Worm (Caenorhabditis elegans): ENCODE measurements around the gene lyst-1.
A peak's percentile ranks its signal among the peaks of the same experiment; 100 is the strongest.

Gene lyst-1

DNA sequence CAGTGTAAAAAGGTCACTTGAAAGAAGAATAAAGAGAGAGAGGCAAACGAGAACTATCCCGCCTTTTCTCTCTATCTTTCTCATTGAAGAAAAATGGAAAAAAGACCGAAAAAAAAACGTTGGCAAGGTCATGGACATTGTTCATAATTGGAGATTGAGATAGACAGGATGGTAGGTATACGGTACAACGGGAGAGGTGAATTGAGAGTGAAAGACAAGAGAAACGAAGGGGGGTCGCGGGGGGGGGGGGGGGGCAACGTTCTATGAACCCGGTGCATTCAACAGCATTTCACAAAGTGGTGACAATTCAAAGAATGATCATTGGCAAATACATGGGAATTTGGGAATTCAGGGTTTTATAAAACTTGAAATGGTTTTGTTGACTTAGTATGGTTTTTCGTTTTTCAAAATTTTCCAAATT is 35.9 kb upstream of the lyst-1 start (continued):
- TF ChIP-seq xbp-1 (tag; optimal IDR thresholded peaks at IDR 0.05) (no peak), C16A3.4 (tag; optimal IDR thresholded peaks at IDR 0.05) (no peak), dsc-1 (tag; optimal IDR thresholded peaks at IDR 0.05) (no peak), elt-2 (tag; optimal IDR thresholded peaks at IDR 0.05) (peak; percentile 30), efl-3 (GFP tag; optimal IDR thresholded peaks at IDR 0.05) (no peak), nhr-20 (tag; optimal IDR thresholded peaks at IDR 0.05) (peak; percentile 8)

DNA sequence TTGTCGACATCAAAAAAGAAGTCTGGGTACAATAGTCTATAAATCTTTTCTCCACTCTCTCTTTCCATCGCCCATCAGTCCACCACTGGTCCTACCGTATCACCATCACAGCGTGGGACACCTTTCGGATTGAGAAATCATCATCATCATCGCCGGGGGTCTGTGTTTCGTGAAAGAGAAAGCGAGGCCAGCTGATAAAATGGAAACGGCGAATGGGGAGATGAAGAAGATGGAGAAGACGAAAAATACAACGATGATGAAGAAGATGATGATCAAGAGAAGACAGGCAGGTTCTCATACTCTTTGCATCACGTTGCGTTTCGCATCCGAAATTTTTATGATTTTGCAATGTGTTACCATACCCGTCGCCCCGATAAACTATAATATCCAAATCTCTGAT is 35.4 kb upstream of the lyst-1 start:
- TF ChIP-seq jun-1 (tag; optimal IDR thresholded peaks at IDR 0.05), result no peak
- no peak for TF ChIP-seq aly-2 (tag; optimal IDR thresholded peaks at IDR 0.05)
- TF ChIP-seq fkh-4 (tag; optimal IDR thresholded peaks at IDR 0.05; ENCODE audit: borderline replicate concordance), result no peak
- peak; percentile 61 for TF ChIP-seq nhr-71 (tag; optimal IDR thresholded peaks at IDR 0.05)
- TF ChIP-seq ztf-4 (tag; optimal IDR thresholded peaks at IDR 0.05), result peak; percentile 50
- TF ChIP-seq nhr-28 (tag; optimal IDR thresholded peaks at IDR 0.05), result no peak
- TF ChIP-seq efl-3 (GFP tag; optimal IDR thresholded peaks at IDR 0.05), result no peak
- TF ChIP-seq nhr-77 (tag; optimal IDR thresholded peaks at IDR 0.05), result no peak
- no peak for TF ChIP-seq nhr-76 (tag; optimal IDR thresholded peaks at IDR 0.05)
- no peak for TF ChIP-seq vab-15 (tag; optimal IDR thresholded peaks at IDR 0.05)
- no peak for TF ChIP-seq pqm-1 (tag; optimal IDR thresholded peaks at IDR 0.05)
- TF ChIP-seq sox-4 (tag; optimal IDR thresholded peaks at IDR 0.05), result no peak
- TF ChIP-seq mdl-1 (tag; optimal IDR thresholded peaks at IDR 0.05), result peak in 1 of 2 experiments; percentile 24
- peak; percentile 2 for TF ChIP-seq nhr-47 (tag; optimal IDR thresholded peaks at IDR 0.05)
- TF ChIP-seq unc-62 (GFP tag; optimal IDR thresholded peaks at IDR 0.05), result no peak
- TF ChIP-seq ceh-82 (tag; optimal IDR thresholded peaks at IDR 0.05), result no peak
- TF ChIP-seq snu-23 (GFP tag; optimal IDR thresholded peaks at IDR 0.05), result peak; percentile 52
- no peak for TF ChIP-seq unc-98 (GFP tag; IDR thresholded peaks at IDR 0.05)
- TF ChIP-seq nhr-12 (tag; optimal IDR thresholded peaks at IDR 0.05), result no peak
- no peak for TF ChIP-seq fkh-8 (tag; optimal IDR thresholded peaks at IDR 0.05)
- no peak for TF ChIP-seq ama-1 (optimal IDR thresholded peaks at IDR 0.05)
- TF ChIP-seq unc-86 (tag; optimal IDR thresholded peaks at IDR 0.05), result no peak
- TF ChIP-seq ceh-90 (tag; optimal IDR thresholded peaks at IDR 0.05), result no peak
- no peak for TF ChIP-seq aha-1 (tag; optimal IDR thresholded peaks at IDR 0.05)
- no peak for TF ChIP-seq xbp-1 (tag; optimal IDR thresholded peaks at IDR 0.05)
- no peak for TF ChIP-seq alr-1 (tag; optimal IDR thresholded peaks at IDR 0.05; ENCODE audit: borderline replicate concordance)
- no peak for TF ChIP-seq ces-1 (GFP tag; optimal IDR thresholded peaks at IDR 0.05)
- no peak for TF ChIP-seq elt-2 (tag; optimal IDR thresholded peaks at IDR 0.05)
- no peak for TF ChIP-seq Y116A8C.19 (tag; optimal IDR thresholded peaks at IDR 0.05; ENCODE audit: borderline replicate concordance)
- no peak for TF ChIP-seq C16A3.4 (tag; optimal IDR thresholded peaks at IDR 0.05)
- no peak for TF ChIP-seq C04F5.9 (tag; optimal IDR thresholded peaks at IDR 0.05)
- no peak for TF ChIP-seq snpc-4 (tag; optimal IDR thresholded peaks at IDR 0.05)
- TF ChIP-seq irx-1 (tag; optimal IDR thresholded peaks at IDR 0.05), result peak; percentile 11
- TF ChIP-seq ceh-63 (GFP tag; optimal IDR thresholded peaks at IDR 0.05), result no peak
- TF ChIP-seq lin-35 (GFP tag; optimal IDR thresholded peaks at IDR 0.05), result peak in 1 of 2 experiments; percentile 1
- no peak for TF ChIP-seq mef-2 (tag; optimal IDR thresholded peaks at IDR 0.05)
- TF ChIP-seq dpl-1 (GFP tag; optimal IDR thresholded peaks at IDR 0.05), result peak in 1 of 3 experiments; percentile 3
- no peak for TF ChIP-seq ets-5 (GFP tag; IDR thresholded peaks at IDR 0.05)
- no peak for TF ChIP-seq hlh-17 (GFP tag; optimal IDR thresholded peaks at IDR 0.05; ENCODE audit: borderline replicate concordance)
- peak; percentile 83 for TF ChIP-seq nhr-85 (tag)
- no peak for TF ChIP-seq ceh-8 (GFP tag; optimal IDR thresholded peaks at IDR 0.05)
- peak; percentile 35 for TF ChIP-seq lin-14 (GFP tag; optimal IDR thresholded peaks at IDR 0.05)
- TF ChIP-seq unc-30 (tag; optimal IDR thresholded peaks at IDR 0.05), result no peak
- TF ChIP-seq F16B12.6 (tag; optimal IDR thresholded peaks at IDR 0.05), result no peak
- no peak for TF ChIP-seq isw-1 (GFP tag; IDR thresholded peaks at IDR 0.05)
- peak; percentile 13 for TF ChIP-seq lin-13 (GFP tag; optimal IDR thresholded peaks at IDR 0.05)
- TF ChIP-seq mep-1 (tag; optimal IDR thresholded peaks at IDR 0.05), result peak; percentile 74
- no peak for TF ChIP-seq lin-39 (tag; optimal IDR thresholded peaks at IDR 0.05)
- no peak for TF ChIP-seq egl-13 (tag; optimal IDR thresholded peaks at IDR 0.05)
- no peak for TF ChIP-seq hpl-2 (GFP tag; optimal IDR thresholded peaks at IDR 0.05)
